Worm (Caenorhabditis elegans) whole organism, early embryonic: ENCODE results near the gene gei-15.
A peak's percentile ranks its signal among the peaks of the same experiment; 100 is the strongest.
"Not testable (repeated sequence)": the region's sequence is repeated elsewhere in the genome, so short reads cannot be mapped to it uniquely, and the experiment has no call there.

ENCODE experiments used
- B0310.2 ChIP-seq: sonication (generic microtip); optimal IDR thresholded peaks from 2 replicates; lab custom pipeline; 2016; ENCODE audit warnings: mild to moderate bottlenecking, missing genetic modification characterization, missing compliant biosample characterization
- F13C5.2 ChIP-seq: sonication (generic microtip); optimal IDR thresholded peaks from 2 replicates; lab custom pipeline; 2017; ENCODE audit warnings: mild to moderate bottlenecking, missing genetic modification characterization, inconsistent platforms, missing compliant biosample characterization
- aly-1 ChIP-seq: sonication (generic microtip); optimal IDR thresholded peaks from 2 replicates; lab custom pipeline; 2016; ENCODE audit warnings: missing genetic modification characterization, missing compliant biosample characterization
- ama-1 ChIP-seq: fragments of 150-350 bp; optimal IDR thresholded peaks from 2 replicates; lab custom pipeline; 2014
- ceh-13 ChIP-seq: fragments of 200-800 bp; sonication (Bioruptor generic); optimal IDR thresholded peaks from 2 replicates; lab custom pipeline; 2018; ENCODE audit warnings: mild to moderate bottlenecking, missing genetic modification characterization, missing compliant biosample characterization
- ceh-36 ChIP-seq: sonication (generic microtip); optimal IDR thresholded peaks from 2 replicates; lab custom pipeline; 2016; ENCODE audit warnings: missing genetic modification characterization, inconsistent platforms, missing compliant biosample characterization
- ets-7 ChIP-seq: sonication (generic microtip); optimal IDR thresholded peaks from 2 replicates; lab custom pipeline; 2016; ENCODE audit warnings: missing genotype, missing genetic modification characterization, missing compliant biosample characterization
- flt-1 ChIP-seq: fragments of 200-800 bp; sonication (Bioruptor generic); IDR thresholded peaks from 2 replicates; pipeline ENCODE4 v1.3.6; 2022; ENCODE audit warnings: missing genetic modification characterization, missing compliant biosample characterization
- hmbx-1 ChIP-seq: sonication (generic microtip); optimal IDR thresholded peaks from 2 replicates; lab custom pipeline; 2016; ENCODE audit warnings: mild to moderate bottlenecking, missing genetic modification characterization, missing compliant biosample characterization
- hmg-4 ChIP-seq: fragments of 200-800 bp; sonication (Bioruptor generic); optimal IDR thresholded peaks from 2 replicates; lab custom pipeline; 2018; ENCODE audit warnings: mild to moderate bottlenecking, missing genetic modification characterization, missing compliant biosample characterization
- hnd-1 ChIP-seq: sonication (generic microtip); optimal IDR thresholded peaks from 2 replicates; lab custom pipeline; 2016; ENCODE audit warnings: missing genetic modification characterization, missing compliant biosample characterization
- pes-1 ChIP-seq: fragments of 200-800 bp; sonication (Bioruptor generic); IDR thresholded peaks from 2 replicates; pipeline ENCODE4 v1.3.6; 2022; ENCODE audit warnings: missing genetic modification reagents, missing genetic modification characterization, missing compliant biosample characterization
- scrt-1 ChIP-seq: fragments of 200-800 bp; sonication (Bioruptor generic); IDR thresholded peaks from 2 replicates; pipeline ENCODE4 v1.3.6; 2022; ENCODE audit warnings: missing genetic modification characterization, missing compliant biosample characterization
- sea-1 ChIP-seq: fragments of 200-800 bp; sonication (Bioruptor generic); conservative IDR thresholded peaks from 2 replicates; pipeline ENCODE4 v1.3.6; 2022; ENCODE audit warnings: missing genetic modification characterization, missing compliant biosample characterization
- tbx-11 ChIP-seq: fragments of 200-800 bp; sonication (Bioruptor generic); IDR thresholded peaks from 2 replicates; pipeline ENCODE4 v1.3.6; 2022; ENCODE audit warnings: missing genetic modification characterization, missing compliant biosample characterization
- tbx-37 ChIP-seq: fragments of 200-800 bp; sonication (Bioruptor generic); conservative IDR thresholded peaks from 2 replicates; pipeline ENCODE4 v1.3.6; 2022; ENCODE audit warnings: missing genetic modification reagents, missing genetic modification characterization, missing compliant biosample characterization
- tra-4 ChIP-seq: sonication (generic microtip); optimal IDR thresholded peaks from 2 replicates; lab custom pipeline; 2017; ENCODE audit warnings: missing genetic modification characterization, missing compliant biosample characterization

The gei-15 gene

DNA sequence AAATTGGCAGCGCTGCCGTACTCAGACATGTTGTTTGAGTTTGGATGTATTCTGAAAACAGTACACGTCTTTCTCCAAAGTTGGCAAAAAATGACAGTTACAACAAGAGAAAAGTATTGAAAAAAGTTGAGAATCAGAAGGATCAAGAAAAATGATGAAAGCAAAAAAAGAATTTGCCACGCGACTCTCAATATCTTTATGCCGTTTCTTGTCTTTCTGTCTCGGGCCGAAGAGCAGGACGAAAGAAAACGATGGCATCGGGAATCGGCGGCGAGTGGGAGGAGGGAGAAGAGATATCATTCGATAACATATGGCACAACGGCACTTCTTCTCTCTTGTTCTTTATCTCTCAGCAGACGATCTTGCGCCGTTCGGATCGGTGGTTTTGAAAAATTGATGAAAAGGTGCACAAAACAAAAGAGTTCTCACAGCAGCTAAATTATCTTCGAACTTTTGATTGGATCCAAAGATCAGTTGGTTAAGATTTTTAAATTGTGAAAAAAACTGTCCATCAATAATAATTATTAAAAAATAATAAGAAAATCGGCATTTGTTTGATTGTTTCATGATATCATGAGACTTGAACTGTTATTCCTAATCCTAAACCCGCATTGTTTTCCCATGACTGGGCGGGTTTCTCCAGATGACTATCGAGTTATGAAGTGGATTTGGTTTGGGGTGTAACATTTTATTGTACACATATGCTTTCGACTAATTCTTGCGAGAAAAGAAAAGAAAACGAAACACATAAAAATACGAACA lies at the start of gene gei-15:
TSS of gene gei-15 (minus strand) at position 51 of the 762 bp plus-strand sequence.
- TF ChIP-seq pes-1 (GFP tag; lab: Robert Waterston, UW) (no peak), hmbx-1 (no peak), hmg-4 (GFP tag; lab: Kevin White, UChicago) (no peak), tbx-37 (GFP tag; lab: Robert Waterston, UW) (no peak), flt-1 (GFP tag; lab: Robert Waterston, UW) (no peak), hnd-1 (tag; lab: Kevin White, UChicago) (no peak)

DNA sequence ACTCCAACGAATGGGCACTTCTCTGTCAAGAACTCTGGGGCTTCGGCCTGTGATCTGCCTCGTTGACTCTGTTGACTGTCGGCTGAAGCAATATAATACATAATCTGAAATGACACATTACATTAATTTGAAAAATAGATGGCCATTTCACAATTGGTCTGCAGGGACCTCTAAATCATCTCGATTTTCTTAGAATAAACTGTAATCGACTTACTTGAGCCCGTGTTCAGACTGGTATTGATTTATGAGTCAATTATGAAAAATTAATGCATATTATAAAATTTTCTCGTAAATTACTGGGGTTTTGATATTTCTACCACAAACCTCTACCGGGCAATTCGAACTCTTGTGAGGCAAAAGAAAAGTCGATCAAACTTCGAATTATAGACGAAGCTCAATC lies 45.6 kb upstream of the gei-15 start, which contains the start of gene C53B7.6:
TSS of gene C53B7.6 (minus strand) at position 101 of the 400 bp plus-strand sequence.
- TF ChIP-seq ceh-36; hnd-1 (tag; lab: Kevin White, UChicago); scrt-1 (GFP tag; lab: Robert Waterston, UW): not testable (repeated sequence)

DNA sequence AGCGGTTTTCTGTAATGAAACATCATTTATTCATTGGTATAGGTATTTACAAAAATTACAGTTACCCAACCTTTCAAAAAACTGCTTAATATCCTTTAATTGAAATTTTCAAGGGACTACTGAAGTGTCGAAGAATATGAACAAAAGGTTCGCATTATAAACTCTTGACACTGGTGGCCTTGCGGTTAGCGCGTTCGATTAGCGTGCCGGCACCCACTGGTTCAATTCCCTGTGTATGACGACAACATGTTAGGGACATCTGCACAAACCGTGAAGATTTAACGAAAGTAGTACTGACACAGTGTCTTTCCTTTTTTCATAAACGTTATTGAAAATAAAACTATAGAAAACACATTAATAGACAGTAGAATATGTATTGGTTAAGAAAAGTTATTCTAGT lies 44.6 kb upstream of the gei-15 start:
- TF ChIP-seq tbx-11 (GFP tag; lab: Robert Waterston, UW) = 0 out of 2 replicates have a peak, but pooled peaks have one; percentile 52
- TF ChIP-seq sea-1 (GFP tag; lab: Robert Waterston, UW) = peak; percentile 76
- TF ChIP-seq hmg-4 (GFP tag; lab: Kevin White, UChicago) = peak; percentile 57
- TF ChIP-seq aly-1 (tag; lab: Kevin White, UChicago) = no peak
- TF ChIP-seq ceh-36 = no peak
- TF ChIP-seq flt-1 (GFP tag; lab: Robert Waterston, UW) = peak; percentile 47; the same call in 1 of the 2 replicates
- peak; percentile 60; the same call in 1 of the 2 replicates for TF ChIP-seq scrt-1 (GFP tag; lab: Robert Waterston, UW)
- TF ChIP-seq B0310.2 = no peak
- TF ChIP-seq tbx-37 (GFP tag; lab: Robert Waterston, UW) = peak; percentile 41; the same call in 1 of the 2 replicates
- peak; percentile 27 for TF ChIP-seq ceh-13 (GFP tag; lab: Kevin White, UChicago)

DNA sequence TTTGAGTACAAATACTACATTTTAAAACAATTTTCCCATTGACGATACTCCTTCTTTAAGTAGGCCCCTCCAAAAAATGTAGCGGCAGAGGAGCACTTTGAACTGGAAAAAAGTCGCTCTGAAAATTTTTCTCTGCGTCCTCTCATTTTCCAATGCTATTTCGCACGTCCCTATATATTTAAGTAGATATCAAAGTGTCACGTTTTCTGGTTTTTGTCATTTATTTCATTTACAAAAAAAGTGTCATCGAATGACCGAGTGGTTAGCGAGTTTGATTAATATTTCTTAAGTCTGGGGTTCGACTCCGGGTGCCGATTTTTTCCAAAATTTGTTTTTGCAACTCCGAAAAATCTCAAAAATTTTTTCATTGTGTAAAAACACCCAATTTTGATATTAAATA lies 43.8 kb upstream of the gei-15 start:
- TF ChIP-seq flt-1 (GFP tag; lab: Robert Waterston, UW) = no peak
- TF ChIP-seq scrt-1 (GFP tag; lab: Robert Waterston, UW) = no peak
- no peak for TF ChIP-seq B0310.2
- no peak for TF ChIP-seq ceh-13 (GFP tag; lab: Kevin White, UChicago)

DNA sequence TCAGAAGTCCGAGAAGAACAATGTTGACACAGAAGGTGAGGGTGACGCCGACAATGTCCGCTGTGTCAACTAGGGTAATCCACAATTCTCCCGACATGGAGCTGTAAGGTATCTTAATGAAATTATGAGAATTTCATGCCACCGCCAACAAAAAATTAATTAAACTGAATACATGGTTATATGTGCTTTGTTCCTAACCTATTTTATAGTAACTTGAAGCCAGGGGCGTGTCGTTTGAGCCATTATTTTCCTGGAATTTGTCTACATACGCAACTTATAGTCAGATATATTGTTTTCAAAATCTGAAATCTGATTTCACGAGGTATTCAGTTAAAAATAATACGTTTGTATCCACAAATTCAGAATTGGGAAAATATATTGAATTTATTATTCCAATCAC lies 42.8 kb upstream of the gei-15 start, which contains the start of gene odr-10:
TSS of gene odr-10 (minus strand) at position 101 of the 400 bp plus-strand sequence.
- no peak for TF ChIP-seq ets-7 (tag; lab: Kevin White, UChicago)
- TF ChIP-seq hmbx-1 = no peak
- TF ChIP-seq tbx-37 (GFP tag; lab: Robert Waterston, UW) = no peak
- TF ChIP-seq hnd-1 (tag; lab: Kevin White, UChicago) = no peak
- no peak for TF ChIP-seq sea-1 (GFP tag; lab: Robert Waterston, UW)
- TF ChIP-seq aly-1 (tag; lab: Kevin White, UChicago) = no peak
- TF ChIP-seq pes-1 (GFP tag; lab: Robert Waterston, UW) = no peak
- no peak for TF ChIP-seq flt-1 (GFP tag; lab: Robert Waterston, UW)
- no peak for TF ChIP-seq tbx-11 (GFP tag; lab: Robert Waterston, UW)
- TF ChIP-seq ceh-13 (GFP tag; lab: Kevin White, UChicago) = no peak
- TF ChIP-seq hmg-4 (GFP tag; lab: Kevin White, UChicago) = no peak
- no peak for TF ChIP-seq ceh-36
- no peak for TF ChIP-seq F13C5.2 (tag; lab: Kevin White, UChicago)
- no peak for TF ChIP-seq scrt-1 (GFP tag; lab: Robert Waterston, UW)
- TF ChIP-seq ama-1 (lab: Kevin White, UChicago) = no peak
- no peak for TF ChIP-seq tra-4 (tag; lab: Kevin White, UChicago)
- no peak for TF ChIP-seq B0310.2

DNA sequence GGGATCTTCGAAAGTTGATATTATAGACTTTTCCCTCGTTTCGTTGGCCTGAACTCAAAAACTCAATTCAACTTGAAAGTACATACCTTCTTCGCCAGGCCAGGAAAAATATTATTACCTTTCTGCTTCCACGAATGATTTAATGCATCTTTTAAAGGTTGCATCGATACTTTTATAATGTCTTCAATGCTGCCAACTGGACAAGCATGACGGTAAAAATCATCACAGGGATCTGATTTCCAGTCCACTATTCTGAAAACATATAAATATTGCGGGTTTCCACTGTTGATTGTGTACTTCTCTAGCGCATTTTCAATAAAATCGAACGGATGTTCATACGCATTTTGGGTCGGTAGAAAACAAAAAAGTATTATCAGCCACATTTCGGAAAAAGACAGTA lies 40.0 kb upstream of the gei-15 start, which contains the start of gene nep-4:
TSS of gene nep-4 (minus strand) at position 393 of the 400 bp plus-strand sequence.
- TF ChIP-seq hmg-4 (GFP tag; lab: Kevin White, UChicago) = no peak
- TF ChIP-seq tbx-37 (GFP tag; lab: Robert Waterston, UW) = no peak
- TF ChIP-seq pes-1 (GFP tag; lab: Robert Waterston, UW) = no peak
- TF ChIP-seq aly-1 (tag; lab: Kevin White, UChicago) = no peak
- TF ChIP-seq scrt-1 (GFP tag; lab: Robert Waterston, UW) = no peak
- no peak for TF ChIP-seq tra-4 (tag; lab: Kevin White, UChicago)
- TF ChIP-seq ama-1 (lab: Kevin White, UChicago) = no peak
- TF ChIP-seq flt-1 (GFP tag; lab: Robert Waterston, UW) = no peak
- TF ChIP-seq ceh-36 = no peak
- no peak for TF ChIP-seq F13C5.2 (tag; lab: Kevin White, UChicago)

DNA sequence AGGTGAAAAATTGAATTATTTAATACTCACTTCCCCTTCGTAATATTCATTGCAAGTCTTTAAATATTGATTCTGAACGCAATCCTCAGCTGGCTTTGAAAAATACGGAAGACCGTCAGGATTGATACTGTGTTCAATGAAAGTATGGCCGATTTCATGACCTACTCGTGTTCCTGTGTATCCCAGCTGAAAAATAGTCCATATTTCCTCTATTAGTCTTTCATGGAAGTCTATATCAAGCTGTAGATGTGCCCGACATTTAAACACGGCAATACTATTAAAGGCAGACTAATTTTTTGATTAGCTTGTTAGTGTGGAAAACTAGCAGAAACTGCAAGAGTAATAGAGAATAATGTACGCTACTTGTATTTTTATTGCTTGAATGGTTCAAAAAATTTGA lies 38.5 kb upstream of the gei-15 start:
- TF ChIP-seq pes-1 (GFP tag; lab: Robert Waterston, UW) (no peak), aly-1 (tag; lab: Kevin White, UChicago) (no peak), tbx-37 (GFP tag; lab: Robert Waterston, UW) (no peak), hnd-1 (tag; lab: Kevin White, UChicago) (no peak), ets-7 (tag; lab: Kevin White, UChicago) (no peak), B0310.2 (no peak), ama-1 (lab: Kevin White, UChicago) (no peak), sea-1 (GFP tag; lab: Robert Waterston, UW) (no peak), ceh-13 (GFP tag; lab: Kevin White, UChicago) (no peak), hmbx-1 (no peak), F13C5.2 (tag; lab: Kevin White, UChicago) (no peak), tra-4 (tag; lab: Kevin White, UChicago) (no peak), tbx-11 (GFP tag; lab: Robert Waterston, UW) (no peak), ceh-36 (no peak), hmg-4 (GFP tag; lab: Kevin White, UChicago) (no peak), scrt-1 (GFP tag; lab: Robert Waterston, UW) (no peak), flt-1 (GFP tag; lab: Robert Waterston, UW) (no peak)
